Worm (Caenorhabditis elegans): ENCODE results near the gene T19D2.13.
A peak's percentile ranks its signal among the peaks of the same experiment; 100 is the strongest.

Gene T19D2.13

DNA sequence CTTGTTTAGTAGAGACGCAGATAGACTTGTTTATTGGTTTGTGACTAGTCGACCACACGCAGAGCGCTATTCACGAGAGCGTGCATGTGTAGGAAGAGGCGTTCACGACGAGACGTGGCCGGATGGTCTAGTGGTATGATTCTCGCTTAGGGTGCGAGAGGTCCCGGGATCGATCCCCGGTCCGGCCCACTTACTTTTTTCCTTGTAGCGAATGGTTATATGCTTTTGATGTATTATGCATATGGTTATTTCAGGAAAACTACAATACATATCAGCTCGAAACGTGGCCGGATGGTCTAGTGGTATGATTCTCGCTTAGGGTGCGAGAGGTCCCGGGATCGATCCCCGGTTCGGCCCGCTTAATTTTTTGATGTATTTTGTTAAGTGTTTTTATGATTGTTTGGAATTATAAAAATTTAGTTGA, 27.8 kb upstream of the T19D2.13 start (continued):
- TF ChIP-seq cebp-1 (GFP tag; IDR thresholded peaks at IDR 0.05) (peak; percentile 66), cebp-1 (tag; optimal IDR thresholded peaks at IDR 0.05) (no peak), hlh-12 (tag; optimal IDR thresholded peaks at IDR 0.05) (peak; percentile 51), pbrm-1 (GFP tag; IDR thresholded peaks at IDR 0.05) (peak; percentile 95), mes-4 (tag; optimal IDR thresholded peaks at IDR 0.05) (peak; percentile 19), xnd-1 (tag; optimal IDR thresholded peaks at IDR 0.05) (no peak), egl-44 (GFP tag; IDR thresholded peaks at IDR 0.05) (peak; percentile 72; the same call in 1 of the 2 replicates), cebp-2 (GFP tag; IDR thresholded peaks at IDR 0.05) (peak; percentile 86; the same call in 1 of the 2 replicates), lin-40 (tag; optimal IDR thresholded peaks at IDR 0.05) (peak; percentile 86), let-607 (tag; optimal IDR thresholded peaks at IDR 0.05) (peak; percentile 37 to 46), Y53G8AR.9 (GFP tag; conservative IDR thresholded peaks at IDR 0.05) (peak; percentile 89), nhr-90 (tag; optimal IDR thresholded peaks at IDR 0.05) (peak; percentile 90), mxl-1 (tag; optimal IDR thresholded peaks at IDR 0.05) (peak; percentile 56), akir-1 (GFP tag; optimal IDR thresholded peaks at IDR 0.05) (no peak), nhr-179 (tag; optimal IDR thresholded peaks at IDR 0.05) (no peak), sea-2 (GFP tag; IDR thresholded peaks at IDR 0.05) (no peak), snpc-4 (GFP tag; optimal IDR thresholded peaks at IDR 0.05) (peak; percentile 61), snpc-4 (tag; optimal IDR thresholded peaks at IDR 0.05) (peak; percentile 6 to 76 (median 54)), ceh-27 (GFP tag; optimal IDR thresholded peaks at IDR 0.05) (peak; percentile 89), nhr-27 (tag; optimal IDR thresholded peaks at IDR 0.05) (no peak), unc-62 (GFP tag; optimal IDR thresholded peaks at IDR 0.05) (no peak), Y95B8A.8 (GFP tag; IDR thresholded peaks at IDR 0.05) (peak; percentile 76; the same call in 1 of the 2 replicates), rec-8 (tag; optimal IDR thresholded peaks at IDR 0.05) (peak; percentile 12 to 78), hrde-1 (tag; optimal IDR thresholded peaks at IDR 0.05; ENCODE audit: borderline replicate concordance) (peak; percentile 79), zfh-2 (GFP tag; conservative IDR thresholded peaks at IDR 0.05) (peak; percentile 86), madf-10 (tag; optimal IDR thresholded peaks at IDR 0.05) (peak; percentile 73), nhr-80 (tag; optimal IDR thresholded peaks at IDR 0.05) (peak; percentile 47), Y79H2A.3 (GFP tag; conservative IDR thresholded peaks at IDR 0.05) (0 out of 2 replicates have a peak, but pooled peaks have one; percentile 23), ekl-4 (GFP tag; IDR thresholded peaks at IDR 0.05) (peak; percentile 87), attf-6 (GFP tag; IDR thresholded peaks at IDR 0.05) (peak; percentile 81; the same call in 1 of the 2 replicates), hlh-26 (GFP tag; conservative IDR thresholded peaks at IDR 0.05) (no peak), chd-7 (tag; optimal IDR thresholded peaks at IDR 0.05) (peak; percentile 94), F57C9.4 (tag; optimal IDR thresholded peaks at IDR 0.05) (peak; percentile 63), F10E7.11 (tag; optimal IDR thresholded peaks at IDR 0.05) (no peak), madf-8 (GFP tag; conservative IDR thresholded peaks at IDR 0.05) (no peak), ZK185.1 (tag; optimal IDR thresholded peaks at IDR 0.05; ENCODE audit: poor library complexity, severe bottlenecking) (peak; percentile 83), unc-130 (GFP tag; optimal IDR thresholded peaks at IDR 0.05) (peak; percentile 2), F37B4.10 (GFP tag; IDR thresholded peaks at IDR 0.05) (no peak), ztf-18 (tag; optimal IDR thresholded peaks at IDR 0.05) (peak; percentile 57), zim-3 (tag; optimal IDR thresholded peaks at IDR 0.05) (peak; percentile 47), F23B12.7 (tag; optimal IDR thresholded peaks at IDR 0.05; ENCODE audit: insufficient read depth) (peak; percentile 20), F49E8.2 (tag; optimal IDR thresholded peaks at IDR 0.05; ENCODE audit: insufficient read depth) (peak; percentile 37), snpc-3.4 (tag; optimal IDR thresholded peaks at IDR 0.05) (peak; percentile 64), F52B5.7 (tag; optimal IDR thresholded peaks at IDR 0.05) (peak; percentile 83), die-1 (tag; optimal IDR thresholded peaks at IDR 0.05) (peak; percentile 91), lir-1 (GFP tag; conservative IDR thresholded peaks at IDR 0.05) (peak; percentile 86), sdz-38 (tag; optimal IDR thresholded peaks at IDR 0.05) (no peak), B0019.2 (GFP tag; conservative IDR thresholded peaks at IDR 0.05) (peak; percentile 54; the same call in 1 of the 2 replicates)

Measured in whole organism, young adult.